Worm (Caenorhabditis elegans): Measurements from ENCODE around the gene bath-10.

- TF ChIP-seq nhr-237 (tag; optimal IDR thresholded peaks at IDR 0.05) (no peak), ztf-11 (tag; optimal IDR thresholded peaks at IDR 0.05) (no peak), hpl-2 (GFP tag; optimal IDR thresholded peaks at IDR 0.05) (no peak), ceh-82 (tag; optimal IDR thresholded peaks at IDR 0.05) (no peak), unc-62 (GFP tag; optimal IDR thresholded peaks at IDR 0.05) (no peak), irx-1 (tag; optimal IDR thresholded peaks at IDR 0.05) (no peak), fkh-10 (GFP tag; optimal IDR thresholded peaks at IDR 0.05) (no peak), elt-3 (tag; optimal IDR thresholded peaks at IDR 0.05) (no peak), ama-1 (optimal IDR thresholded peaks at IDR 0.05) (no peak)
Observed at ce11 chrII:3425433-3425832, 50.6 kb downstream of the bath-10 start, which contains the start of gene nep-11.

Measured in whole organism, L1 larva.